Worm (Caenorhabditis elegans): Measurements from ENCODE around the gene T13C2.7.

DNA sequence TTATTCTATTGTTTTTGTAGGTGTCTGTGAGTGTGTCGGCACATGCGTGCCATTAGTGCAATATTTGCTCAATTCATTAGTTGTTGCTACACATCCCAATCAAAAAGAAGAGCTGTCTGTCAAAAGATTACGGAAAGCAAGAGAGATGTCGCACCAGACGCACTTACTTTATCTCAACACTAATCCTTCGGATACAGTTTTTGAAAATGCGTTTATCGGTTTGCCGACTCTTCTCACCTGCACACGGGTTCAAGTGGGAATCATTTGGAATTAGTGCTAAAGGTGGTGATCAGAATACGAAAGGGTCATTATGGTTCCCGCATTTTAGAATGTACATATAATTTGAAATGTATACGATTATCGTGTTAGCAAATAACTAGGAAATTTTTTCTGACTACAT, 22.1 kb downstream of the T13C2.7 start:
- TF ChIP-seq W03F9.2 (tag; optimal IDR thresholded peaks at IDR 0.05): no peak
- no peak for TF ChIP-seq him-1 (tag; optimal IDR thresholded peaks at IDR 0.05)

All from whole organism, L4/young adult.